Worm (Caenorhabditis elegans) whole organism, L3 larva: Measurements from ENCODE around the gene ZC196.8.
"Not testable (repeated sequence)": the region's sequence is repeated elsewhere in the genome, so short reads cannot be mapped to it uniquely, and the experiment has no call there.

Experiments
- ama-1 ChIP-seq: fragments of 150-350 bp; optimal IDR thresholded peaks from 2 replicates; lab custom pipeline; 2018
- ceh-16 ChIP-seq: sonication (generic microtip); optimal IDR thresholded peaks from 2 replicates; lab custom pipeline; 2017; ENCODE audit warnings: missing biosample characterization, missing genetic modification characterization
- ceh-28 ChIP-seq: fragments of 150-350 bp; optimal IDR thresholded peaks from 2 replicates; lab custom pipeline; 2014; ENCODE audit warnings: missing biosample characterization, missing genetic modification reagents, missing genetic modification characterization
- ceh-82 ChIP-seq: fragments of 150-350 bp; optimal IDR thresholded peaks from 2 replicates; lab custom pipeline; 2014; ENCODE audit warnings: missing biosample characterization, missing genetic modification characterization
- ceh-9 ChIP-seq: sonication (generic microtip); optimal IDR thresholded peaks from 2 replicates; lab custom pipeline; 2018; ENCODE audit warnings: missing biosample characterization, missing genetic modification characterization
- daf-12 ChIP-seq: fragments of 150-350 bp; optimal IDR thresholded peaks from 2 replicates; lab custom pipeline; 2014; ENCODE audit warnings: missing biosample characterization, missing genetic modification reagents, missing genetic modification characterization
- egl-27 ChIP-seq: sonication (generic microtip); optimal IDR thresholded peaks from 4 replicates; lab custom pipeline; 2017; ENCODE audit warnings: missing biosample characterization, missing genetic modification reagents, missing genetic modification characterization
- elt-2 ChIP-seq: sonication (generic microtip); optimal IDR thresholded peaks from 2 replicates; lab custom pipeline; 2016; ENCODE audit warnings: missing genetic modification reagents, mild to moderate bottlenecking, missing genetic modification characterization, missing compliant biosample characterization
- elt-3 ChIP-seq, 3 experiments: fragments of 150-350 bp in 1 of 3; sonication (generic microtip) in 2 of 3; optimal IDR thresholded peaks; 2 replicates in 2 of 3; 4 replicates in 1 of 3; lab custom pipeline; 2014 to 2017; ENCODE audit warnings: missing biosample characterization in 3 of 3, missing genetic modification characterization in 3 of 3
- eor-1 ChIP-seq, 2 experiments: fragments of 150-350 bp; optimal IDR thresholded peaks; 2 replicates each; lab custom pipeline; 2014 to 2018; ENCODE audit warnings: missing biosample characterization in 2 of 2, missing genetic modification characterization in 2 of 2
- fkh-10 ChIP-seq: sonication (generic microtip); optimal IDR thresholded peaks from 2 replicates; lab custom pipeline; 2017; ENCODE audit warnings: missing biosample characterization, missing genetic modification reagents, missing genetic modification characterization
- fkh-2 ChIP-seq: fragments of 150-350 bp; optimal IDR thresholded peaks from 2 replicates; lab custom pipeline; 2014; ENCODE audit warnings: missing biosample characterization, missing genetic modification reagents, missing genetic modification characterization
- fos-1 ChIP-seq: fragments of 150-350 bp; optimal IDR thresholded peaks from 2 replicates; lab custom pipeline; 2014; ENCODE audit warnings: missing biosample characterization, missing genetic modification characterization
- jun-1 ChIP-seq: fragments of 150-350 bp; optimal IDR thresholded peaks from 2 replicates; lab custom pipeline; 2014; ENCODE audit warnings: missing biosample characterization, missing genetic modification reagents, missing genetic modification characterization
- lin-39 ChIP-seq: fragments of 150-350 bp; optimal IDR thresholded peaks from 2 replicates; lab custom pipeline; 2018; ENCODE audit warnings: missing biosample characterization, missing genetic modification reagents, missing genetic modification characterization
- lsy-12 ChIP-seq: sonication (generic microtip); optimal IDR thresholded peaks from 2 replicates; lab custom pipeline; 2016; ENCODE audit warnings: mild to moderate bottlenecking, missing genetic modification characterization, missing compliant biosample characterization
- mdl-1 ChIP-seq: fragments of 150-350 bp; optimal IDR thresholded peaks from 2 replicates; lab custom pipeline; 2014; ENCODE audit warnings: missing biosample characterization, missing genetic modification characterization
- mml-1 ChIP-seq: fragments of 150-350 bp; sonication (generic microtip); optimal IDR thresholded peaks from 3 replicates; lab custom pipeline; 2014; ENCODE audit warnings: missing biosample characterization, missing genetic modification characterization
- nfya-1 ChIP-seq: sonication (generic microtip); optimal IDR thresholded peaks from 2 replicates; lab custom pipeline; 2017; ENCODE audit warnings: missing genetic modification characterization, mild to moderate bottlenecking, missing compliant biosample characterization, antibody characterized with exemption, moderate library complexity; ENCODE audit not compliant: insufficient read depth
- nhr-23 ChIP-seq: fragments of 150-350 bp; optimal IDR thresholded peaks from 2 replicates; lab custom pipeline; 2014; ENCODE audit warnings: missing biosample characterization, missing genetic modification reagents, missing genetic modification characterization
- nhr-237 ChIP-seq: fragments of 150-350 bp; optimal IDR thresholded peaks from 2 replicates; lab custom pipeline; 2014; ENCODE audit warnings: missing biosample characterization, missing genetic modification characterization
- nhr-25 ChIP-seq: sonication (generic microtip); optimal IDR thresholded peaks from 2 replicates; lab custom pipeline; 2017; ENCODE audit warnings: missing biosample characterization, missing genetic modification characterization
- nhr-67 ChIP-seq: fragments of 150-350 bp; optimal IDR thresholded peaks from 2 replicates; lab custom pipeline; 2014; ENCODE audit warnings: missing biosample characterization, missing genetic modification characterization
- nhr-76 ChIP-seq: fragments of 150-350 bp; sonication (generic microtip); optimal IDR thresholded peaks from 5 replicates; lab custom pipeline; 2014; ENCODE audit warnings: missing biosample characterization, missing genetic modification characterization
- pqm-1 ChIP-seq: fragments of 150-350 bp; optimal IDR thresholded peaks from 2 replicates; lab custom pipeline; 2017; ENCODE audit warnings: missing biosample characterization, missing genetic modification characterization, inconsistent platforms
- sea-2 ChIP-seq: fragments of 150-350 bp; sonication (generic microtip); optimal IDR thresholded peaks from 4 replicates; lab custom pipeline; 2014; ENCODE audit warnings: missing biosample characterization, missing genetic modification reagents, missing genetic modification characterization
- skn-1 ChIP-seq: fragments of 150-350 bp; optimal IDR thresholded peaks from 2 replicates; lab custom pipeline; 2014; ENCODE audit warnings: missing biosample characterization, missing genetic modification characterization
- tbx-2 ChIP-seq: sonication (generic microtip); optimal IDR thresholded peaks from 2 replicates; lab custom pipeline; 2016; ENCODE audit warnings: mild to moderate bottlenecking, missing genetic modification characterization, missing compliant biosample characterization
- unc-62 ChIP-seq: fragments of 150-350 bp; sonication (generic microtip); optimal IDR thresholded peaks from 4 replicates; lab custom pipeline; 2014; ENCODE audit warnings: missing biosample characterization, missing genetic modification reagents, missing genetic modification characterization
- zag-1 ChIP-seq: fragments of 150-350 bp; optimal IDR thresholded peaks from 2 replicates; lab custom pipeline; 2014; ENCODE audit warnings: missing biosample characterization, missing genetic modification characterization
- ztf-11 ChIP-seq: fragments of 150-350 bp; optimal IDR thresholded peaks from 2 replicates; lab custom pipeline; 2014; ENCODE audit warnings: missing biosample characterization, missing genetic modification characterization

The ZC196.8 gene

ce11 chrV:8716175-8716574 is 5.9 kb downstream of the ZC196.8 start, which contains the start of gene glr-5:
Gene glr-5 (plus strand): TSS chrV:8716495.
- no peak for TF ChIP-seq nhr-23 (tag; lab: Kevin White, UChicago)
- no peak for TF ChIP-seq zag-1 (tag; lab: Kevin White, UChicago)
- no peak for TF ChIP-seq daf-12
- TF ChIP-seq sea-2, result no peak
- TF ChIP-seq mdl-1 (tag; lab: Kevin White, UChicago), result no peak
- no peak for TF ChIP-seq ceh-28 (tag; lab: Kevin White, UChicago)
- no peak for TF ChIP-seq nhr-76 (tag; lab: Kevin White, UChicago)
- TF ChIP-seq skn-1 (tag; lab: Kevin White, UChicago), result no peak
- TF ChIP-seq ceh-9 (tag; lab: Kevin White, UChicago), result no peak
- TF ChIP-seq jun-1 (tag; lab: Kevin White, UChicago), result no peak
- no peak for TF ChIP-seq elt-3 (tag; optimal IDR thresholded peaks at IDR 0.05; lab: Kevin White, UChicago)
- TF ChIP-seq eor-1 (tag; optimal IDR thresholded peaks at IDR 0.05; lab: Kevin White, UChicago), result no peak
- no peak for TF ChIP-seq mml-1 (tag; lab: Kevin White, UChicago)
- TF ChIP-seq unc-62, result no peak
- TF ChIP-seq, all 47 proteins: peak for 0

ce11 chrV:8711910-8712309 is 10.2 kb downstream of the ZC196.8 start, which contains the start of gene ZC178.2:
Gene ZC178.2 (minus strand): TSS chrV:8712010.
- TF ChIP-seq nhr-67 (tag; lab: Kevin White, UChicago) (no peak), pqm-1 (tag; lab: Kevin White, UChicago) (no peak), skn-1 (tag; lab: Kevin White, UChicago) (no peak), nhr-25 (no peak), ceh-16 (tag; lab: Kevin White, UChicago) (no peak)

ce11 chrV:8696218-8696617 is 25.8 kb downstream of the ZC196.8 start, which contains the start of gene ZC190.10:
Gene ZC190.10 (minus strand): TSS chrV:8696318.
- TF ChIP-seq ceh-82, ceh-9, nhr-237 (tag; lab: Kevin White, UChicago): not testable (repeated sequence)
- TF ChIP-seq, all 47 proteins: peak for 0; not testable (repeated sequence) for 47

ce11 chrV:8687707-8688106 is 34.4 kb downstream of the ZC196.8 start, which contains the start of gene ZC190.8:
Gene ZC190.8 (minus strand): TSS chrV:8687807.
- TF ChIP-seq egl-27 (no peak), lin-39 (tag; lab: Kevin White, UChicago) (no peak), fkh-2 (tag; lab: Kevin White, UChicago) (no peak), fos-1 (no peak), nfya-1 (tag; lab: Kevin White, UChicago) (no peak), elt-2 (tag; lab: Kevin White, UChicago) (no peak), nhr-237 (tag; lab: Kevin White, UChicago) (no peak)

- TF ChIP-seq lsy-12 (tag; lab: Kevin White, UChicago), result no peak
- TF ChIP-seq ama-1, result no peak
- no peak for TF ChIP-seq mml-1 (tag; lab: Kevin White, UChicago)
- no peak for TF ChIP-seq daf-12
- TF ChIP-seq tbx-2 (tag; lab: Kevin White, UChicago), result no peak
- no peak for TF ChIP-seq fkh-10
- TF ChIP-seq nhr-76 (tag; lab: Kevin White, UChicago), result no peak
- no peak for TF ChIP-seq fos-1
- TF ChIP-seq, all 47 proteins: peak for 0
Observed at ce11 chrV:8686764-8687163, 35.3 kb downstream of the ZC196.8 start, which contains the start of gene ZC190.7. Gene ZC190.7 (minus strand): TSS chrV:8686864.

ce11 chrV:8683787-8684186 is 38.3 kb downstream of the ZC196.8 start:
- no peak for TF ChIP-seq nhr-76 (tag; lab: Kevin White, UChicago)
- no peak for TF ChIP-seq unc-62
- TF ChIP-seq ztf-11, result no peak
- TF ChIP-seq eor-1 (tag; optimal IDR thresholded peaks at IDR 0.05; lab: Kevin White, UChicago), result no peak
- no peak for TF ChIP-seq nfya-1 (tag; lab: Kevin White, UChicago)
